Fruit fly (Drosophila melanogaster) whole organism, pupa: Measurements from ENCODE around the gene ct.
A peak's percentile ranks its signal among the peaks of the same experiment; 100 is the strongest.

Source experiments
- CG10348 ChIP-seq: fragments of 200-800 bp; sonication (Bioruptor generic); IDR thresholded peaks from 2 replicates; pipeline ENCODE4 v1.3.6; 2022; ENCODE audit warnings: missing biosample characterization, missing genetic modification characterization
- CG12605 ChIP-seq: fragments of 200-800 bp; sonication (Bioruptor generic); IDR thresholded peaks from 2 replicates; pipeline ENCODE4 v1.3.6; 2022; ENCODE audit warnings: missing biosample characterization, missing genetic modification characterization
- CG13204 ChIP-seq: fragments of 200-800 bp; sonication (Bioruptor generic); optimal IDR thresholded peaks from 2 replicates; lab custom pipeline; 2018; ENCODE audit warnings: missing biosample characterization, mild to moderate bottlenecking, missing genetic modification characterization, moderate library complexity
- CG14655 ChIP-seq: fragments of 200-800 bp; sonication (Bioruptor generic); optimal IDR thresholded peaks from 3 replicates; lab custom pipeline; 2017; ENCODE audit warnings: mild to moderate bottlenecking, missing biosample characterization, missing genetic modification reagents, missing genetic modification characterization
- CG15710 ChIP-seq: fragments of 200-800 bp; sonication (Bioruptor generic); optimal IDR thresholded peaks from 2 replicates; lab custom pipeline; 2018; ENCODE audit warnings: missing biosample characterization, mild to moderate bottlenecking, missing genetic modification characterization, moderate library complexity
- CG17806 ChIP-seq: fragments of 200-800 bp; sonication (Bioruptor generic); optimal IDR thresholded peaks from 2 replicates; lab custom pipeline; 2018; ENCODE audit warnings: missing biosample characterization, mild to moderate bottlenecking, missing genetic modification characterization, moderate library complexity
- CG32121 ChIP-seq: fragments of 200-800 bp; sonication (Bioruptor generic); IDR thresholded peaks from 2 replicates; pipeline ENCODE4 v1.3.6; 2022; ENCODE audit warnings: missing biosample characterization, missing genetic modification characterization
- CG34367 ChIP-seq: fragments of 200-800 bp; sonication (Bioruptor generic); optimal IDR thresholded peaks from 2 replicates; lab custom pipeline; 2018; ENCODE audit warnings: missing biosample characterization, mild to moderate bottlenecking, missing genetic modification characterization
- CG4496 ChIP-seq: fragments of 200-800 bp; sonication (Bioruptor generic); IDR thresholded peaks from 3 replicates; pipeline ENCODE4 v1.3.6; 2022; ENCODE audit warnings: missing biosample characterization, missing genetic modification characterization
- CG8159 ChIP-seq: fragments of 200-800 bp; sonication (Bioruptor generic); optimal IDR thresholded peaks from 3 replicates; lab custom pipeline; 2018; ENCODE audit warnings: missing biosample characterization, mild to moderate bottlenecking, missing genetic modification characterization, moderate library complexity
- CG8301 ChIP-seq: fragments of 200-800 bp; sonication (Bioruptor generic); optimal IDR thresholded peaks from 2 replicates; lab custom pipeline; 2018; ENCODE audit warnings: missing biosample characterization, mild to moderate bottlenecking, missing genetic modification characterization
- CG9948 ChIP-seq: fragments of 200-800 bp; sonication (Bioruptor generic); optimal IDR thresholded peaks from 2 replicates; lab custom pipeline; 2018; ENCODE audit warnings: missing biosample characterization, mild to moderate bottlenecking, missing genetic modification characterization, moderate library complexity
- D1 ChIP-seq: fragments of 200-800 bp; sonication (Bioruptor generic); optimal IDR thresholded peaks from 2 replicates; lab custom pipeline; 2018; ENCODE audit warnings: missing biosample characterization, mild to moderate bottlenecking, missing genetic modification characterization, moderate library complexity
- EcR ChIP-seq: fragments of 200-800 bp; sonication (Bioruptor generic); optimal IDR thresholded peaks from 3 replicates; lab custom pipeline; 2019; ENCODE audit warnings: missing biosample characterization, missing genetic modification characterization, mild to moderate bottlenecking, moderate library complexity, missing genetic modification reagents
- Ets98B ChIP-seq: fragments of 200-800 bp; sonication (Bioruptor generic); IDR thresholded peaks from 2 replicates; pipeline ENCODE4 v1.3.6; 2022; ENCODE audit warnings: missing biosample characterization, missing genetic modification characterization
- Pif1A ChIP-seq: fragments of 200-800 bp; sonication (Bioruptor generic); optimal IDR thresholded peaks from 3 replicates; lab custom pipeline; 2016; ENCODE audit warnings: missing biosample characterization, missing genetic modification characterization
- Pif1B ChIP-seq: fragments of 200-800 bp; sonication (Bioruptor generic); optimal IDR thresholded peaks from 3 replicates; lab custom pipeline; 2016; ENCODE audit warnings: missing biosample characterization, missing genetic modification characterization
- Snoo ChIP-seq: fragments of 200-800 bp; sonication (Bioruptor generic); optimal IDR thresholded peaks from 3 replicates; lab custom pipeline; 2017; ENCODE audit warnings: missing biosample characterization, mild to moderate bottlenecking, missing genetic modification characterization, inconsistent platforms
- fd96Ca ChIP-seq: fragments of 200-800 bp; sonication (Bioruptor generic); IDR thresholded peaks from 3 replicates; pipeline ENCODE4 v1.3.6; 2022; ENCODE audit warnings: missing biosample characterization, missing genetic modification characterization
- gl ChIP-seq: fragments of 200-800 bp; sonication (Bioruptor generic); optimal IDR thresholded peaks from 2 replicates; lab custom pipeline; 2018; ENCODE audit warnings: missing biosample characterization, mild to moderate bottlenecking, missing genetic modification characterization
- rn ChIP-seq: fragments of 200-800 bp; sonication (Bioruptor generic); IDR thresholded peaks from 2 replicates; pipeline ENCODE4 v1.3.6; 2022; ENCODE audit warnings: missing biosample characterization, missing genetic modification characterization

ct gene

DNA sequence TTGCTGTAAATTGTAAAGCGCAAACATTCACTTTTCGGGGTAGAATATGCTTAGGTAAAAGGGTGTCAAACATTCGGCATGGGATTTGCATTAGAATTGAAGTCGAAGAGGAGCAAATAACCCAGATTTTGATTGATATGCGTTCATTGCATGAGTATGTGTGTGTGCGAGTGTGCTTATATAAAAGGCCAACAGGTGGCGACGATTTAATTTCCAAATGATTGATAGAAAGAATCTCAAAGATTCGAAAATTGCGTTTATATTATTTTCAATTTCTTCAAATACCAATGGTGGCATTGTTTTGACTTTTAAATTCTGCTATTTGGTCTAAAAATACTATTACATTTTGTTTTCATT is 95.6 kb downstream of the ct start:
- TF ChIP-seq Pif1B (GFP tag; lab: Kevin White, UChicago) (no peak), CG8301 (tag; lab: Kevin White, UChicago) (no peak), gl (no peak), CG9948 (tag; lab: Kevin White, UChicago) (no peak)
- TF ChIP-seq, all 21 proteins: peak for 0

DNA sequence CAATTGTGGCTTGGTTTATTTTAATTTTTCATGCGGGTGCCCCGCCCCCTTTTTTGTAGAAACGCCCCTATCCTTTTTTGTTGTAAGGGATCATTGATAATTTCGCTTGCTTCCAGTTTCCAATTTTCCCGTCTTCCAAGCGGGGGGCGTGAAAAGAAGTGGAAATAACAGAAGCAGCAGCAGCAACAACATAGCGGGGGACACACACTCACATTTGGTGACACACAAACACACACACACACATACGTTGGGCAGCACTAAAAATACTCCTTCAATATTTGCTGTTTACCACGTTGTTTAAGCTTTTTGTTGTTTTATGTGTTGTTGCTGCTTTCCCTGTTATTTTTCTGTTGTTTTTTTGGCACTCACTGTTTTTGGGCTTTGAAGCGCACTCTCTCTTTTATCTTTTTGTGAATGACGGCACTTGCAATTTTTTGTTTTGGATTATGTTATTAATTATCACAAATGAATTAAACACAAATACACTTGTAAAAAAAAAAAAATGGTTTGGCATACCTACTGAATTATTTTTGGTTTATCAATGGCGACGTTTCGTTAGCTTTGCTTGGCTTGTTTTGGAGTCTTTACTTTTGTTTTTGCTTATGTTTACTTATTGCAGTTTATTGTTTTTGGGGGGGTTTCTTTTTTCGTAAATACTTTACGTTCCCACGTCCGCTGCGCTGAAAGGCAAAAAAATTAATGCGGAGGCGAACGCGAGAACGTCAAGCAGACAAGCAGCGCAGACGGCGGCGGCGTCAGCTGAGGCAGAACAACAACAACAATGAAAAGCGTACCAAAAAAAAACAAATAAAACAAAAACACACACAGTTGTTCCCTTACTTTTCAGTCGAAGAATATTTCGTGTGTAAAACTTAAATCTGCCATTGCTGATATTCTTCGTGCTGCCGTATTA is 96.3 kb downstream of the ct start:
- TF ChIP-seq CG8159 (tag; lab: Kevin White, UChicago): no peak
- no peak for TF ChIP-seq CG9948 (tag; lab: Kevin White, UChicago)
- TF ChIP-seq gl: peak; percentile 50
- no peak for TF ChIP-seq CG4496
- TF ChIP-seq CG32121 (GFP tag; lab: Robert Waterston, UW): no peak
- TF ChIP-seq Ets98B (GFP tag; lab: Robert Waterston, UW): peak; percentile 10; the same call in 1 of the 2 replicates
- peak; percentile 38; the same call in 1 of the 3 replicates for TF ChIP-seq fd96Ca (GFP tag; lab: Robert Waterston, UW)
- TF ChIP-seq CG34367 (tag; lab: Kevin White, UChicago): no peak
- no peak for TF ChIP-seq rn (GFP tag; lab: Robert Waterston, UW)
- TF ChIP-seq, all 21 proteins: peak for 3

DNA sequence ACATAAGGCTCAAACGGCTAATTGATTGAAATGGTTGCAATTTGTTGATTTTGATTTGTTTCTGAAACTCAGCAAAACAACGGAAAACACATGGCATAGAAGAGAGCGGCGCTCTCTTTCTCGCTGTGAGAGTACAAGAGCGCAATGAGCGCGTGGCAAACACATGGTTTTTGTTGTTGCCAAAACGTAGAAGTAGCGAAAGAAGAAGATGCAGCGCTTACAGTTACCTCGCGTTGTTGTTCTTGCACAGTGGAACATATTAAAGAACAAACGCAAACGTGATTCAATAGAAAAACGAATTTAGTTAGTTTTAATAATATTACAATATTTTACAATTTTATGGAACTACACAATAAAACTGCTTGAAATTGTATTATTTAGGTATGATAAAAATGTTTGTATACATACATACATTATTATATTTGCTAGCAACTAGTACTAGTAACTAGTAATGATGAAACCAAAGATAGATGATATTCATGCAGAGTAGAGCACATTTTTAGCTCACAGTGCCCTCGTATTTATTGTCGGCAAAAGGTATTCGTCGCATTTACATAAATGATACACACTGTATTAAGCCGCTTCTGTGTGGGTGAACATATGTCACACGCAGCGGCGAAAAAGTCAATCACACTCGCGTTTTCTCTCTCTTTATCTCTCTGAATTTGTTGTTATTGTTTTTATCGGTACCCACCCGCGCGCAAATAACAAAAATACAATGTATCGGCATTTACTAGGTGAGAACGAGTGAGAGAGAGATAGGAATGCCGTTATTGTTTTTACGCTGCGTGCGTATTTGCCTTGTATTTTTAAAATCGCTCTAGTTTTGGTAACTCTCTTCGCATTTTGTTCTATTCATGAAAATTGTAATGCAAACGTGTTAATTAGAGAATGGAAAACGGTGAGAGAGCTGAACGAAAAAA is 97.2 kb downstream of the ct start:
- TF ChIP-seq Snoo (tag; lab: Kevin White, UChicago) (peak; percentile 93), CG34367 (tag; lab: Kevin White, UChicago) (peak; percentile 89), Ets98B (GFP tag; lab: Robert Waterston, UW) (peak; percentile 60), CG15710 (peak; percentile 93), gl (peak; percentile 63), Pif1B (GFP tag; lab: Kevin White, UChicago) (peak; percentile 87), D1 (tag; lab: Kevin White, UChicago) (peak; percentile 85), Pif1A (GFP tag; lab: Kevin White, UChicago) (peak; percentile 91), CG32121 (GFP tag; lab: Robert Waterston, UW) (peak; percentile 81), CG17806 (tag; lab: Kevin White, UChicago) (peak; percentile 86), fd96Ca (GFP tag; lab: Robert Waterston, UW) (peak; percentile 82), CG4496 (peak; percentile 82), CG13204 (peak; percentile 59), EcR (peak; percentile 33), CG14655 (GFP tag; lab: Kevin White, UChicago) (peak; percentile 96), CG8301 (tag; lab: Kevin White, UChicago) (peak; percentile 95), CG10348 (GFP tag; lab: Robert Waterston, UW) (peak; percentile 41; the same call in 1 of the 2 replicates), CG8159 (tag; lab: Kevin White, UChicago) (peak; percentile 94), CG12605 (GFP tag; lab: Robert Waterston, UW) (peak; percentile 81), rn (GFP tag; lab: Robert Waterston, UW) (no peak; the same call in 1 of the 2 replicates), CG9948 (tag; lab: Kevin White, UChicago) (peak; percentile 93)

DNA sequence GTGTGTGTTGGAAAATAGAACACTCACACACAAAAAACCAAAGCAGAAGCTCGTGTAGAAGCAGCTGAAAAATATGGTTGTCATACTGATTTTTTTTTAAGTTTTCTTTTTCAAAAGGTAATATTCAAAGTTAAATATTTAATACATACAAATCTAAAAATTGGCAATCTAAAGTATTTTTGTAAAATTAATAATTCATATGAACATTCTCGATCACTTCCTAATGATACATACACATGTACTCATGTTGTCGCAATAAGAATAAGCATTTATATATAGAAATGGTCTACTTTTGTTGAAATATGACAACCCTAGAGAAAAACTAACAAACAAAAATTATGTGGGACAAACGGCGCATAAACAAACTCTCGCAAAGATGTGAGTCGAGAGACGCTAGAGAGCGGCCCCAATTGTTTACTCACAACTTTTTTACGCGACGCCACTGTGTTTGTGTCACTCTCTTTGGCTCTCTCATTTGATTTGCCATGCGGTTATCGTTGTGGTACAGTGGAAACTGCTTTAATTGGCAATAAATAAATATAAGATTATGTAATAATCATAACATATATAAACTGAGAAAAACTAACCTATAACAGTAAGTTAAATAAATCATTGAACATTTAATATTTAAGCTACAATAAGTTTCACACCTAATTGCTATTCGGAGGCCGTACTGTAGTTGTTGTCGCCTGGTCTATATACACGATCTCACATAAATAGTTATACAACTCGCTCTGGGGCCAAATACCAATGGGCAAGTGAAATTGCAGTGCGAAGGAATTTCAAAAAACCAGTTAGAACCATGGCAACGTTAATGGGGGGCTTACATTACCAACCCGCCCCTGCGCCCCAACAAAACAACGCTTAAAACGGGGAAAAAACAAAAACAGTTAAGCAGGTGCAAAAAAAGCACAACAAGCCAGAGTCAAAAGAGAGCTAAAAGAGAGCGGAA is 98.4 kb downstream of the ct start:
- peak; percentile 98 for TF ChIP-seq CG9948 (tag; lab: Kevin White, UChicago)
- peak; percentile 94 for TF ChIP-seq D1 (tag; lab: Kevin White, UChicago)
- TF ChIP-seq Pif1B (GFP tag; lab: Kevin White, UChicago): peak; percentile 99
- TF ChIP-seq CG14655 (GFP tag; lab: Kevin White, UChicago): peak; percentile 98
- TF ChIP-seq CG4496: peak; percentile 99
- TF ChIP-seq fd96Ca (GFP tag; lab: Robert Waterston, UW): peak; percentile 96
- TF ChIP-seq Snoo (tag; lab: Kevin White, UChicago): peak; percentile 96
- TF ChIP-seq CG13204: peak; percentile 96
- peak; percentile 97 for TF ChIP-seq CG8301 (tag; lab: Kevin White, UChicago)
- TF ChIP-seq CG8159 (tag; lab: Kevin White, UChicago): peak; percentile 99
- peak; percentile 96 for TF ChIP-seq rn (GFP tag; lab: Robert Waterston, UW)
- TF ChIP-seq CG17806 (tag; lab: Kevin White, UChicago): peak; percentile 99
- peak; percentile 99 for TF ChIP-seq CG32121 (GFP tag; lab: Robert Waterston, UW)
- TF ChIP-seq EcR: peak; percentile 77
- TF ChIP-seq Ets98B (GFP tag; lab: Robert Waterston, UW): peak; percentile 99
- TF ChIP-seq CG34367 (tag; lab: Kevin White, UChicago): peak; percentile 98
- peak; percentile 99 for TF ChIP-seq CG15710
- peak; percentile 96 for TF ChIP-seq gl
- TF ChIP-seq Pif1A (GFP tag; lab: Kevin White, UChicago): peak; percentile 97
- peak; percentile 93 for TF ChIP-seq CG10348 (GFP tag; lab: Robert Waterston, UW)
- TF ChIP-seq CG12605 (GFP tag; lab: Robert Waterston, UW): peak; percentile 98
- TF ChIP-seq, all 21 proteins: peak for 21
